Fruit fly (Drosophila melanogaster): ENCODE data around the gene CG9330.

CG9330 gene

dm6 chr3L:19560695-19561246 lies 25.3 kb upstream of the CG9330 start (continued):
- peak; percentile 94 for TF ChIP-seq Fer1 (GFP tag; optimal IDR thresholded peaks at IDR 0.05)
- TF ChIP-seq sim (GFP tag; IDR thresholded peaks at IDR 0.05) = peak; percentile 83; the same call in 1 of the 2 replicates
- TF ChIP-seq HLH4C (GFP tag; IDR thresholded peaks at IDR 0.05; ENCODE audit: partially characterized antibody) = no peak
- TF ChIP-seq CG8924 (tag; optimal IDR thresholded peaks at IDR 0.05) = peak; percentile 97
- no peak for TF ChIP-seq tna (GFP tag; IDR thresholded peaks at IDR 0.05; ENCODE audit: partially characterized antibody)
- no peak for TF ChIP-seq CG8478 (optimal IDR thresholded peaks at IDR 0.05)
- TF ChIP-seq tap (tag; optimal IDR thresholded peaks at IDR 0.05) = peak; percentile 92
- TF ChIP-seq CG9797 (GFP tag; optimal IDR thresholded peaks at IDR 0.05) = peak; percentile 43
- TF ChIP-seq CG31441 (GFP tag; IDR thresholded peaks at IDR 0.05) = peak; percentile 95
- TF ChIP-seq CG34422 (GFP tag; IDR thresholded peaks at IDR 0.05) = peak; percentile 96
- TF ChIP-seq Lhr (GFP tag; optimal IDR thresholded peaks at IDR 0.05) = peak; percentile 92
- peak; percentile 96 for TF ChIP-seq CG10274 (GFP tag; optimal IDR thresholded peaks at IDR 0.05)
- peak; percentile 92 for TF ChIP-seq Usf (GFP tag; optimal IDR thresholded peaks at IDR 0.05)
- TF ChIP-seq tup (GFP tag; optimal IDR thresholded peaks at IDR 0.05) = peak; percentile 87
- TF ChIP-seq CG13287 (GFP tag; IDR thresholded peaks at IDR 0.05; ENCODE audit: partially characterized antibody) = no peak
- peak; percentile 92 for TF ChIP-seq CG10462 (GFP tag; optimal IDR thresholded peaks at IDR 0.05)
- TF ChIP-seq CG7745 (tag; optimal IDR thresholded peaks at IDR 0.05) = peak; percentile 84
- peak; percentile 71 for TF ChIP-seq stwl (tag; optimal IDR thresholded peaks at IDR 0.05)
- TF ChIP-seq CG15479 (GFP tag; optimal IDR thresholded peaks at IDR 0.05) = peak; percentile 96
- peak; percentile 96 for TF ChIP-seq CG1233 (GFP tag; optimal IDR thresholded peaks at IDR 0.05)
- TF ChIP-seq Rfx (GFP tag; IDR thresholded peaks at IDR 0.05) = peak; percentile 95
- TF ChIP-seq gfzf (GFP tag; optimal IDR thresholded peaks at IDR 0.05) = peak; percentile 15
- no peak for TF ChIP-seq vnd (GFP tag; IDR thresholded peaks at IDR 0.05; ENCODE audit: partially characterized antibody)
- TF ChIP-seq MESR4 (GFP tag; optimal IDR thresholded peaks at IDR 0.05) = peak; percentile 36
- TF ChIP-seq zfh1 (GFP tag; IDR thresholded peaks at IDR 0.05) = peak; percentile 98
- peak; percentile 68 for TF ChIP-seq CG2116 (GFP tag; optimal IDR thresholded peaks at IDR 0.05)
- TF ChIP-seq sob (GFP tag; IDR thresholded peaks at IDR 0.05) = peak; percentile 96
- TF ChIP-seq CG17802 (tag; optimal IDR thresholded peaks at IDR 0.05) = peak; percentile 75
- TF ChIP-seq Sox102F (GFP tag; optimal IDR thresholded peaks at IDR 0.05) = peak; percentile 96
- TF ChIP-seq lbe (GFP tag; optimal IDR thresholded peaks at IDR 0.05) = peak; percentile 98
- TF ChIP-seq CG8388 (GFP tag; optimal IDR thresholded peaks at IDR 0.05) = peak; percentile 94
- TF ChIP-seq CG16779 (GFP tag; IDR thresholded peaks at IDR 0.05) = peak; percentile 76; the same call in 1 of the 2 replicates
- TF ChIP-seq sug (tag; optimal IDR thresholded peaks at IDR 0.05) = peak; percentile 92
- TF ChIP-seq slou (GFP tag; optimal IDR thresholded peaks at IDR 0.05) = peak; percentile 91
- peak; percentile 99 for TF ChIP-seq CG15696 (tag; optimal IDR thresholded peaks at IDR 0.05)
- TF ChIP-seq cwo (GFP tag; optimal IDR thresholded peaks at IDR 0.05) = peak; percentile 83
- peak; percentile 33 for TF ChIP-seq HmgD (GFP tag; optimal IDR thresholded peaks at IDR 0.05)
- TF ChIP-seq peb (GFP tag; IDR thresholded peaks at IDR 0.05) = peak; percentile 86
- peak; percentile 94 for TF ChIP-seq Camta (GFP tag; optimal IDR thresholded peaks at IDR 0.05)
- TF ChIP-seq CG7786 (GFP tag; optimal IDR thresholded peaks at IDR 0.05) = peak; percentile 89
- TF ChIP-seq ken (GFP tag; IDR thresholded peaks at IDR 0.05) = peak; percentile 93
- TF ChIP-seq tin (GFP tag; optimal IDR thresholded peaks at IDR 0.05) = peak; percentile 97
- peak; percentile 81 for TF ChIP-seq her (GFP tag; optimal IDR thresholded peaks at IDR 0.05)
- peak in 1 of 2 experiments; percentile 79 for TF ChIP-seq eve (GFP tag; optimal IDR thresholded peaks at IDR 0.05)
- TF ChIP-seq Pdp1 (GFP tag; optimal IDR thresholded peaks at IDR 0.05) = peak; percentile 92 to 94
- peak; percentile 90 for TF ChIP-seq CHES-1-like (GFP tag; optimal IDR thresholded peaks at IDR 0.05)
- TF ChIP-seq lmd (GFP tag; IDR thresholded peaks at IDR 0.05) = peak; percentile 94
- no peak for TF ChIP-seq Bgb (GFP tag; IDR thresholded peaks at IDR 0.05; ENCODE audit: partially characterized antibody)
- peak; percentile 87 for TF ChIP-seq CG12071 (GFP tag; optimal IDR thresholded peaks at IDR 0.05)
